Fruit fly (Drosophila melanogaster) whole organism: ENCODE data around the gene CG13455.

Experiments
- pan ChIP-seq: fragments of >200 bp; optimal IDR thresholded peaks from 2 replicates; lab custom pipeline; 2017
- psq ChIP-seq: fragments of >200 bp; optimal IDR thresholded peaks from 2 replicates; lab custom pipeline; 2017
- usp ChIP-seq: fragments of >200 bp; optimal IDR thresholded peaks from 2 replicates; lab custom pipeline; 2017; ENCODE audit warnings: missing biosample characterization, missing genetic modification characterization, mixed read lengths

- TF ChIP-seq psq (lab: Kevin White, UChicago) (no peak), pan (no peak), usp (GFP tag; lab: Kevin White, UChicago) (no peak)
Observed at dm6 chr3L:15495449-15495848, 925 bp upstream of the CG13455 start, which contains the start of gene CG12355.
